Worm (Caenorhabditis elegans) whole organism, mixed stage, embryonic: ENCODE measurements around the gene C05D12.5.

ENCODE experiments used
- M03D4.4 ChIP-seq: sonication (generic microtip); optimal IDR thresholded peaks from 2 replicates; lab custom pipeline; 2017; ENCODE audit warnings: mild to moderate bottlenecking, missing genetic modification characterization, missing compliant biosample characterization
- blmp-1 ChIP-seq: fragments of 150-350 bp; optimal IDR thresholded peaks from 2 replicates; lab custom pipeline; 2014; ENCODE audit warnings: missing biosample characterization, missing genetic modification characterization
- ceh-39 ChIP-seq: fragments of 150-350 bp; optimal IDR thresholded peaks from 2 replicates; lab custom pipeline; 2014; ENCODE audit warnings: missing biosample characterization, missing genetic modification characterization
- ceh-43 ChIP-seq: fragments of 200-800 bp; sonication (Bioruptor generic); optimal IDR thresholded peaks from 2 replicates; lab custom pipeline; 2018; ENCODE audit warnings: mild to moderate bottlenecking, missing genetic modification characterization, moderate library complexity, missing compliant biosample characterization
- ceh-83 ChIP-seq: fragments of 200-800 bp; sonication (Bioruptor generic); optimal IDR thresholded peaks from 2 replicates; lab custom pipeline; 2018; ENCODE audit warnings: mild to moderate bottlenecking, missing genetic modification characterization, missing compliant biosample characterization
- ces-1 ChIP-seq: fragments of 150-350 bp; optimal IDR thresholded peaks from 2 replicates; lab custom pipeline; 2014; ENCODE audit warnings: missing biosample characterization, missing genetic modification reagents, missing genetic modification characterization
- drap-1 ChIP-seq: fragments of 200-800 bp; sonication (Bioruptor generic); optimal IDR thresholded peaks from 3 replicates; lab custom pipeline; 2018; ENCODE audit warnings: mild to moderate bottlenecking, missing genetic modification characterization, missing compliant biosample characterization
- elt-1 ChIP-seq: sonication (generic microtip); optimal IDR thresholded peaks from 2 replicates; lab custom pipeline; 2017; ENCODE audit warnings: missing genetic modification characterization, mild to moderate bottlenecking, missing compliant biosample characterization, antibody characterized with exemption, moderate library complexity, borderline replicate concordance; ENCODE audit not compliant: insufficient read depth
- flh-1 ChIP-seq: fragments of 200-800 bp; sonication (Bioruptor generic); optimal IDR thresholded peaks from 2 replicates; lab custom pipeline; 2018; ENCODE audit warnings: mild to moderate bottlenecking, missing genetic modification characterization, moderate library complexity, missing compliant biosample characterization
- ham-2 ChIP-seq: fragments of 200-800 bp; sonication (Bioruptor generic); optimal IDR thresholded peaks from 2 replicates; lab custom pipeline; 2018; ENCODE audit warnings: mild to moderate bottlenecking, missing genetic modification characterization, missing compliant biosample characterization
- hlh-1 ChIP-seq: fragments of 150-350 bp; optimal IDR thresholded peaks from 2 replicates; lab custom pipeline; 2014; ENCODE audit warnings: missing biosample characterization, missing genetic modification reagents, missing genetic modification characterization
- lin-13 ChIP-seq: fragments of 150-350 bp; optimal IDR thresholded peaks from 2 replicates; lab custom pipeline; 2014; ENCODE audit warnings: missing biosample characterization, missing genetic modification characterization
- lin-32 ChIP-seq: fragments of 200-800 bp; sonication (Bioruptor generic); optimal IDR thresholded peaks from 2 replicates; lab custom pipeline; 2018; ENCODE audit warnings: mild to moderate bottlenecking, missing genetic modification characterization, missing compliant biosample characterization
- lsy-2 ChIP-seq: fragments of 150-350 bp; optimal IDR thresholded peaks from 2 replicates; lab custom pipeline; 2014; ENCODE audit warnings: missing biosample characterization, missing genetic modification characterization
- mab-5 ChIP-seq: fragments of 150-350 bp; optimal IDR thresholded peaks from 2 replicates; lab custom pipeline; 2014; ENCODE audit warnings: missing biosample characterization, missing genetic modification characterization
- mep-1 ChIP-seq: fragments of 150-350 bp; optimal IDR thresholded peaks from 2 replicates; lab custom pipeline; 2017; ENCODE audit warnings: missing biosample characterization, missing genetic modification reagents, missing genetic modification characterization, inconsistent platforms
- mls-2 ChIP-seq: sonication (generic microtip); optimal IDR thresholded peaks from 2 replicates; lab custom pipeline; 2016; ENCODE audit warnings: mild to moderate bottlenecking, missing genetic modification characterization, moderate library complexity, missing compliant biosample characterization
- nhr-12 ChIP-seq: fragments of 150-350 bp; optimal IDR thresholded peaks from 2 replicates; lab custom pipeline; 2014; ENCODE audit warnings: missing biosample characterization, missing genetic modification characterization
- nhr-2 ChIP-seq: fragments of 150-350 bp; optimal IDR thresholded peaks from 2 replicates; lab custom pipeline; 2014; ENCODE audit warnings: missing biosample characterization, missing genetic modification characterization
- nhr-237 ChIP-seq: fragments of 150-350 bp; optimal IDR thresholded peaks from 2 replicates; lab custom pipeline; 2014; ENCODE audit warnings: missing biosample characterization, missing genetic modification characterization
- nhr-28 ChIP-seq: fragments of 150-350 bp; optimal IDR thresholded peaks from 2 replicates; lab custom pipeline; 2014; ENCODE audit warnings: missing biosample characterization, missing genetic modification characterization
- nhr-76 ChIP-seq: sonication (generic microtip); optimal IDR thresholded peaks from 2 replicates; lab custom pipeline; 2017; ENCODE audit warnings: missing biosample characterization, missing genetic modification characterization
- pha-4 ChIP-seq: fragments of 150-350 bp; optimal IDR thresholded peaks from 2 replicates; lab custom pipeline; 2018; ENCODE audit warnings: missing biosample characterization, missing genetic modification reagents, missing genetic modification characterization
- sem-2 ChIP-seq: fragments of 200-800 bp; sonication (Bioruptor generic); optimal IDR thresholded peaks from 2 replicates; lab custom pipeline; 2018; ENCODE audit warnings: mild to moderate bottlenecking, missing genetic modification characterization, missing compliant biosample characterization
- snpc-4 ChIP-seq: fragments of 150-350 bp; optimal IDR thresholded peaks from 2 replicates; lab custom pipeline; 2014; ENCODE audit warnings: missing biosample characterization, missing genetic modification characterization
- sptf-1 ChIP-seq: sonication (generic microtip); optimal IDR thresholded peaks from 2 replicates; lab custom pipeline; 2017; ENCODE audit warnings: mild to moderate bottlenecking, missing genetic modification characterization, moderate library complexity, missing compliant biosample characterization
- tbx-8 ChIP-seq: fragments of 200-800 bp; sonication (Bioruptor generic); optimal IDR thresholded peaks from 2 replicates; lab custom pipeline; 2018; ENCODE audit warnings: mild to moderate bottlenecking, missing genetic modification characterization, moderate library complexity, missing compliant biosample characterization
- unc-120 ChIP-seq: sonication (generic microtip); optimal IDR thresholded peaks from 2 replicates; lab custom pipeline; 2017; ENCODE audit warnings: missing genetic modification characterization, missing compliant biosample characterization; ENCODE audit not compliant: poor library complexity, severe bottlenecking
- unc-39 ChIP-seq: fragments of 150-350 bp; optimal IDR thresholded peaks from 2 replicates; lab custom pipeline; 2014; ENCODE audit warnings: missing biosample characterization, missing genetic modification characterization
- unc-62 ChIP-seq: fragments of 150-350 bp; optimal IDR thresholded peaks from 2 replicates; lab custom pipeline; 2014; ENCODE audit warnings: missing biosample characterization, missing genetic modification reagents, missing genetic modification characterization
- zip-8 ChIP-seq: fragments of 150-350 bp; optimal IDR thresholded peaks from 2 replicates; lab custom pipeline; 2014; ENCODE audit warnings: missing biosample characterization, missing genetic modification characterization
- ztf-11 ChIP-seq: fragments of 150-350 bp; optimal IDR thresholded peaks from 2 replicates; lab custom pipeline; 2014; ENCODE audit warnings: missing biosample characterization, missing genetic modification characterization

Gene C05D12.5

DNA sequence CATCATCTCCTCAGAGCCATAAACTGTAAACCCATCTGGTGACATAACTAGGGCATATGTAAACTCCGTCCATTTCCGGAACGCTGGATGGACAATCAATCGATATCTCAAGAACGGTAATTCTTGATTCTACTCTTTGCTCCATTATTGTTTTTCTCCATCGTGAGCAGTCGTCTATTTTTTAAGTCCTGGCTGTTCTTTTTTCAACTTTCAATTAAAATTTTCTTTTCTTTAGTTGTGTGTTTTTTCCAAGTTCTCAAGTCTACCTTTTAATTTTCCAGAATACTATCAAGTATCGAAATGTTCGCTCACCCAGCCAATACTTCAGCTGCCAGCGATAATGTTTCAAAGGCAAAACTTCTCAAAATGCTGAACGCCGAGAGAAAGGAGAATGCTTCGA lies at the start of gene C05D12.5:
C05D12.5 (plus strand) TSS at position 301 of the 400 bp plus-strand sequence.
- TF ChIP-seq unc-120 (no peak), hlh-1 (tag; lab: Kevin White, UChicago) (no peak), pha-4 (no peak), tbx-8 (GFP tag; lab: Kevin White, UChicago) (no peak), M03D4.4 (no peak), nhr-2 (tag; lab: Kevin White, UChicago) (no peak), lsy-2 (tag; lab: Kevin White, UChicago) (no peak), ces-1 (GFP tag; lab: Kevin White, UChicago) (no peak), mls-2 (tag; lab: Kevin White, UChicago) (no peak)

DNA sequence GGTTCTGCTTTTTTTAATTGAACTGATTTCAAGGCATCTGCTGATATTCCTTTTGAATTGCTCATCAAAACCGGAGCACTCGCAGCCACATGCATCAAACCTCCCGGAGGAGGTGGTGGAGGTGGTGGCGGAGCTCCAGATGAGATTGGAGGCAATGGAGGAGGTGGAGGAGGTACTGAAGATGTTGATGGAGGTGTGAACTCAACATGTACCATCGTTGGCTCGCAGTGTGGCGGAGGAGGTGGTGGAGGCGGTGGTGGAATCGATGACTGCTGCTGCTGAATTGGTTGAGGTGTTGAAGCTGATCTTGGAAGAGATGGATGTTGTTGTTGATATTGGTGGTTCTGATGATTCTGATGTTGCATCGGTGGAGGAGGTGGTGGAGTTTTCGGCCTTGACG lies 47.1 kb upstream of the C05D12.5 start:
- TF ChIP-seq hlh-1 (tag; lab: Kevin White, UChicago) (no peak), mab-5 (no peak), nhr-28 (tag; lab: Kevin White, UChicago) (no peak), pha-4 (no peak), elt-1 (tag; lab: Kevin White, UChicago) (no peak), unc-39 (no peak)

DNA sequence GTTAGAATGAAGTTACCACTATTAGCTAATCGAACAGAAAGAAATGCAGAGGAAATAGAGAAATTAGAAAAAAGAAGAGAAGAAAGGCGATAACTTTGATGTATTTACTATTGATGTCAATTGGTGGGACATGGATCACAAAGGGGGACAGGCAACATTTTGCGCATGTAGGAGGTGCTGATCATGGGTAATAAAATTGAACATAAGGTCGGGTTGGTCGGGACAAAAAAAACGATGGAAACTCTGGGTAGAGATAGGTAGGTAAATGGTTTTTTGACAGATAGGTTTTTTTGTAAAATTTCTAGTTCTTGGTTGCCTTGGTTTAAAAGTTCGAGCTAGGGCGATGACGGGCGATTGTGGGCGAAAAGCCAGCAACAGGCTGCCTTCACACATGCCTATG lies 43.2 kb upstream of the C05D12.5 start, which contains the start of gene shn-1:
shn-1 (minus strand) TSS at position 101 of the 400 bp plus-strand sequence.
- TF ChIP-seq mep-1 (tag; lab: Kevin White, UChicago) (no peak), drap-1 (no peak), sem-2 (GFP tag; lab: Kevin White, UChicago) (no peak), ceh-43 (no peak), sptf-1 (tag; lab: Kevin White, UChicago) (no peak)
- TF ChIP-seq, all 35 proteins: peak for 0

DNA sequence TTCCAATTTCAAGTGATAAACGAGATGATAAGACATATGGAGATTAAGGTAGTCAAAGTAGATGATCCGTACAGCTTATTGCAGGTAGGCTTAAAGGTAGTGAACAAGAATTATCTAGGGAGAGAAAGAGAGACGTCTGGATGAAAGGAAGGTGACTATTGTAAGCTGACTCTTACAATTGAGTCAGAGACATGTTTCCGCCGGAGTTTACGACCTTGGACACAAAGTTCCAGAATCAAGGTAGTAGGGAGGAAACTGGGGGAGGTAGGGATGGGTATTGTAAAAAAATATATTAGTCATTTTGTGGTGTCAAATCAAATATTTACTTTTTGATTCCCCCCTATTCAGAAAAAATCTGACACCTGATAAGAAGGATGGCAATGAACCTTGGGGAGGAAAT lies 41.7 kb upstream of the C05D12.5 start:
- TF ChIP-seq ham-2 (GFP tag; lab: Kevin White, UChicago) (no peak), mab-5 (no peak), ceh-39 (no peak), blmp-1 (tag; lab: Kevin White, UChicago) (no peak), nhr-76 (tag; lab: Kevin White, UChicago) (no peak), tbx-8 (GFP tag; lab: Kevin White, UChicago) (no peak), lin-32 (GFP tag; lab: Kevin White, UChicago) (no peak), snpc-4 (no peak), nhr-237 (tag; lab: Kevin White, UChicago) (no peak), nhr-12 (tag; lab: Kevin White, UChicago) (no peak), mep-1 (tag; lab: Kevin White, UChicago) (no peak), flh-1 (GFP tag; lab: Kevin White, UChicago) (no peak), nhr-2 (tag; lab: Kevin White, UChicago) (no peak), hlh-1 (tag; lab: Kevin White, UChicago) (no peak), ztf-11 (no peak), unc-120 (no peak), zip-8 (tag; lab: Kevin White, UChicago) (no peak), lin-13 (tag; lab: Kevin White, UChicago) (no peak), lsy-2 (tag; lab: Kevin White, UChicago) (no peak)
- TF ChIP-seq, all 35 proteins: peak for 0

DNA sequence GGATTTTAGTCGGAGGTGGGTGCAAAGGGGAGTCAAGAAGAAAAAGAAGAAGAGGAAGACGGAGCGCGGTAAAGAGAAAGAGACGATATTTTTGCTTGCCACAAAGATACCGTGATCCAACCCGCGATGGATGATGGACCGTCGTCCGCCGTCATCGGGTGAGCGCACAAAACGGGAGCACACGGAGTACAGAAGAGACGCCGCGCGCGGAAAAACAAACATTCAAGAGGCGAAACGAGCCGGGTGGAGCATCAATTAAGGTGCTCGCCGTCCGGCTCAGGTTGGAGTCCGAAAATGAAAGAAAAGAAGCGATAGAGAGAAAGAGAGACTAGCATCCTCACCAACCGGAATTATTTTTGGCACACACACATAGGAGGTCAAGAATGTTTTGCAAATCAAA lies 40.3 kb upstream of the C05D12.5 start:
- TF ChIP-seq ceh-83 (no peak), mep-1 (tag; lab: Kevin White, UChicago) (no peak), drap-1 (no peak), pha-4 (peak; percentile 72), mls-2 (tag; lab: Kevin White, UChicago) (peak; percentile 3), unc-62 (GFP tag; lab: Kevin White, UChicago) (no peak), sptf-1 (tag; lab: Kevin White, UChicago) (peak; percentile 34), unc-120 (no peak)

DNA sequence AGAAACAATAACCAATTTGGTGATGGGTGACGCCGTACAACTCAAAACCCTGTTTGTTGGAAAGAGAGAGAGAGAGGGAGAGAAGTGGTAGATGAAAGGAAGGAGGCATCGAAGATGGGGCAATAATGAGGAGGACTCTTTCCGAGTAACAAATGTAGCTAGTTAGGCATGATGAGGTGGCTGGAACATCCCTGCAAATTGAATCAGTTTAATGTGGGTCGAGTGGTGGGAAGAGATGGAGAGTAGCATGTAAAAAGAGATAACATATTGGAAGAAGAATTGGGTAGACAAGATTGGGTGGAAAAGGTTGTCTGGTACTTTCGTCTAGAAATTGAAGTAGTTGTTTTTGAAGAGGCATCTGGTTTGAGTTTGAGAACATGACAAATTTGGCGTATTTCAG lies 37.8 kb upstream of the C05D12.5 start:
- peak; percentile 93 for TF ChIP-seq ces-1 (GFP tag; lab: Kevin White, UChicago)
- TF ChIP-seq drap-1: no peak
- no peak for TF ChIP-seq nhr-76 (tag; lab: Kevin White, UChicago)
